Fruit fly (Drosophila melanogaster): ENCODE results near the gene CG18420.

The CG18420 gene

dm6 chr2L:14796542-14796941, at the start of gene CG18420:
TSS of gene CG18420 (minus strand) at chr2L:14796642.
- TF ChIP-seq br (GFP tag; optimal IDR thresholded peaks at IDR 0.05) (no peak), foxo (GFP tag; optimal IDR thresholded peaks at IDR 0.05) (no peak), psq (GFP tag; optimal IDR thresholded peaks at IDR 0.05) (no peak), ey (GFP tag; optimal IDR thresholded peaks at IDR 0.05) (no peak), Hnf4 (GFP tag; optimal IDR thresholded peaks at IDR 0.05) (no peak), Vsx2 (GFP tag; optimal IDR thresholded peaks at IDR 0.05; ENCODE audit: partially characterized antibody) (no peak), GATAd (GFP tag; optimal IDR thresholded peaks at IDR 0.05) (no peak), woc (GFP tag; optimal IDR thresholded peaks at IDR 0.05) (no peak), h (GFP tag; optimal IDR thresholded peaks at IDR 0.05) (no peak), Dif (GFP tag; optimal IDR thresholded peaks at IDR 0.05; ENCODE audit: partially characterized antibody) (no peak), Sp1 (GFP tag; optimal IDR thresholded peaks at IDR 0.05) (no peak), pan (optimal IDR thresholded peaks at IDR 0.05) (no peak), dl (GFP tag; optimal IDR thresholded peaks at IDR 0.05; ENCODE audit: insufficient read depth in 1 of 2, partially characterized antibody in 2 of 2) (no peak)

- TF ChIP-seq sage (GFP tag; optimal IDR thresholded peaks at IDR 0.05) = no peak
- TF ChIP-seq Dfd (GFP tag; optimal IDR thresholded peaks at IDR 0.05) = no peak
- TF ChIP-seq Dif (GFP tag; optimal IDR thresholded peaks at IDR 0.05; ENCODE audit: partially characterized antibody) = no peak
These were observed 45.6 kb upstream of the CG18420 start, which contains the start of gene CG42682 for dm6 chr2L:14842058-14842457. TSS of gene CG42682 (plus strand) at chr2L:14842358.

dm6 chr2L:14810461-14810860, 14.0 kb upstream of the CG18420 start, which contains the start of gene CG33309:
TSS of gene CG33309 (plus strand) at chr2L:14810761.
- TF ChIP-seq CG32264 (GFP tag; optimal IDR thresholded peaks at IDR 0.05) (no peak), GATAd (GFP tag; optimal IDR thresholded peaks at IDR 0.05) (no peak), Jra (GFP tag; optimal IDR thresholded peaks at IDR 0.05) (no peak), tai (GFP tag; optimal IDR thresholded peaks at IDR 0.05) (no peak), jim (GFP tag; optimal IDR thresholded peaks at IDR 0.05) (no peak), brk (GFP tag; optimal IDR thresholded peaks at IDR 0.05) (no peak), Hnf4 (GFP tag; optimal IDR thresholded peaks at IDR 0.05) (no peak), foxo (GFP tag; optimal IDR thresholded peaks at IDR 0.05) (no peak), Rel (GFP tag; optimal IDR thresholded peaks at IDR 0.05) (no peak), Rel (tag; optimal IDR thresholded peaks at IDR 0.05) (no peak), Dfd (GFP tag; optimal IDR thresholded peaks at IDR 0.05) (no peak), Sp1 (GFP tag; optimal IDR thresholded peaks at IDR 0.05) (no peak), usp (GFP tag; optimal IDR thresholded peaks at IDR 0.05) (no peak), Myc (optimal IDR thresholded peaks at IDR 0.05) (no peak), dl (GFP tag; optimal IDR thresholded peaks at IDR 0.05; ENCODE audit: insufficient read depth in 1 of 2, partially characterized antibody in 2 of 2) (no peak), fru (GFP tag; optimal IDR thresholded peaks at IDR 0.05) (no peak), dmrt93B (GFP tag; optimal IDR thresholded peaks at IDR 0.05) (no peak), sage (GFP tag; optimal IDR thresholded peaks at IDR 0.05) (no peak)

- TF ChIP-seq sage (GFP tag; optimal IDR thresholded peaks at IDR 0.05) (no peak), jim (GFP tag; optimal IDR thresholded peaks at IDR 0.05) (no peak), lola (GFP tag; optimal IDR thresholded peaks at IDR 0.05) (no peak), Rel (GFP tag; optimal IDR thresholded peaks at IDR 0.05) (no peak), Rel (tag; optimal IDR thresholded peaks at IDR 0.05) (no peak), pan (optimal IDR thresholded peaks at IDR 0.05) (no peak), Hr78 (GFP tag; optimal IDR thresholded peaks at IDR 0.05) (no peak), ey (GFP tag; optimal IDR thresholded peaks at IDR 0.05) (no peak)
These were observed 5.6 kb upstream of the CG18420 start, which contains the start of gene CG33308 for dm6 chr2L:14802034-14802433. TSS of gene CG33308 (plus strand) at chr2L:14802334.

dm6 chr2L:14797554-14797953, 1.1 kb upstream of the CG18420 start:
- TF ChIP-seq Dfd (GFP tag; optimal IDR thresholded peaks at IDR 0.05) (no peak), OdsH (GFP tag; optimal IDR thresholded peaks at IDR 0.05) (no peak), Dif (GFP tag; optimal IDR thresholded peaks at IDR 0.05; ENCODE audit: partially characterized antibody) (no peak), CG9705 (GFP tag; optimal IDR thresholded peaks at IDR 0.05) (no peak), Vsx2 (GFP tag; optimal IDR thresholded peaks at IDR 0.05; ENCODE audit: partially characterized antibody) (no peak), sv (GFP tag; optimal IDR thresholded peaks at IDR 0.05) (no peak), woc (GFP tag; optimal IDR thresholded peaks at IDR 0.05) (no peak), Jra (GFP tag; optimal IDR thresholded peaks at IDR 0.05) (no peak), Myc (optimal IDR thresholded peaks at IDR 0.05) (no peak), HLH106 (tag; optimal IDR thresholded peaks at IDR 0.05) (no peak), ey (GFP tag; optimal IDR thresholded peaks at IDR 0.05) (no peak), N (GFP tag; optimal IDR thresholded peaks at IDR 0.05) (no peak), Hr83 (GFP tag; optimal IDR thresholded peaks at IDR 0.05; ENCODE audit: poor library complexity, severe bottlenecking) (no peak), tai (GFP tag; optimal IDR thresholded peaks at IDR 0.05) (no peak), psq (GFP tag; optimal IDR thresholded peaks at IDR 0.05) (no peak)

Measured in whole organism, wandering third instar larva.